Worm (Caenorhabditis elegans): ENCODE data around the gene T23G5.2.

DNA sequence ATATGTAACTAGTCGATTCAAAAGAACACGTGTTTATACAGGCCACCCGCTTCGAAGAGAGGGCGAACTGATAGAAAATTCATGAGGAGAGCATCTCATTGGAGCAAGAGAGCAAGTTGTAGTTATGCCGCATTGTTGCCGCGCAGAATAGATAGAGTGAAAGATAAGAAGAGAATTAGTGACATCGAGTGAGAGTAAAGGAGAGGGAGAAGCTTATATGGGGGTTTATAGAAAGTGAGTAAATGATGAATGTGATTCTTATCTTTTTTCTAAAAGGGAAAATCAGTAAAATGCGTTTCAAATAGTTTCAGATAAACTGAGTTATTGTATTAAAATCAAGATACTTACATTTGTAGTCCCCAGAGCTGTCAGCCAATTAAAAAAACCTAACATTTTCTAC, 34.1 kb upstream of the T23G5.2 start:
- TF ChIP-seq tbx-11 (GFP tag; IDR thresholded peaks at IDR 0.05) (no peak), F13C5.2 (tag; optimal IDR thresholded peaks at IDR 0.05) (no peak)

Data from whole organism, early embryonic.